Fruit fly (Drosophila melanogaster): Measurements from ENCODE around the gene CG34266.
A peak's percentile ranks its signal among the peaks of the same experiment; 100 is the strongest.

CG34266 gene

dm6 chr3L:4698496-4698895, 20.9 kb downstream of the CG34266 start:
- TF ChIP-seq CG34367 (tag; optimal IDR thresholded peaks at IDR 0.05) (no peak), CG32121 (GFP tag; IDR thresholded peaks at IDR 0.05) (no peak)

dm6 chr3L:4700091-4700490, 22.5 kb downstream of the CG34266 start:
- no peak for TF ChIP-seq Snoo (tag; optimal IDR thresholded peaks at IDR 0.05)
- TF ChIP-seq CG8301 (tag; optimal IDR thresholded peaks at IDR 0.05): peak; percentile 10
- peak; percentile 54; the same call in 1 of the 2 replicates for TF ChIP-seq rn (GFP tag; IDR thresholded peaks at IDR 0.05)
- peak; percentile 28; the same call in 1 of the 2 replicates for TF ChIP-seq CG12605 (GFP tag; IDR thresholded peaks at IDR 0.05)
- TF ChIP-seq CG9948 (tag; optimal IDR thresholded peaks at IDR 0.05): no peak
- TF ChIP-seq CG4496 (GFP tag; IDR thresholded peaks at IDR 0.05): peak; percentile 71
- TF ChIP-seq Ets98B (GFP tag; IDR thresholded peaks at IDR 0.05): peak; percentile 74
- peak; percentile 85 for TF ChIP-seq CG32121 (GFP tag; IDR thresholded peaks at IDR 0.05)
- 0 out of 3 replicates have a peak, but pooled peaks have one; percentile 31 for TF ChIP-seq fd96Ca (GFP tag; IDR thresholded peaks at IDR 0.05)
- no peak for TF ChIP-seq CG13204 (GFP tag; optimal IDR thresholded peaks at IDR 0.05)
- TF ChIP-seq CG14655 (GFP tag; optimal IDR thresholded peaks at IDR 0.05): peak; percentile 20
- TF ChIP-seq Pif1A (GFP tag; optimal IDR thresholded peaks at IDR 0.05): no peak

dm6 chr3L:4702003-4702402, 24.4 kb downstream of the CG34266 start:
- TF ChIP-seq Snoo (tag; optimal IDR thresholded peaks at IDR 0.05) (no peak), Ets98B (GFP tag; IDR thresholded peaks at IDR 0.05) (no peak), CG9948 (tag; optimal IDR thresholded peaks at IDR 0.05) (peak; percentile 14), CG15710 (tag; optimal IDR thresholded peaks at IDR 0.05) (peak; percentile 43), fd96Ca (GFP tag; IDR thresholded peaks at IDR 0.05) (no peak), CG8159 (tag; optimal IDR thresholded peaks at IDR 0.05) (peak; percentile 44), CG14655 (GFP tag; optimal IDR thresholded peaks at IDR 0.05) (no peak), gl (tag; optimal IDR thresholded peaks at IDR 0.05) (no peak), rn (GFP tag; IDR thresholded peaks at IDR 0.05) (no peak), CG10348 (GFP tag; IDR thresholded peaks at IDR 0.05) (no peak), Pif1A (GFP tag; optimal IDR thresholded peaks at IDR 0.05) (peak; percentile 25), CG4496 (GFP tag; IDR thresholded peaks at IDR 0.05) (no peak), CG12605 (GFP tag; IDR thresholded peaks at IDR 0.05) (no peak), CG13204 (GFP tag; optimal IDR thresholded peaks at IDR 0.05) (no peak), EcR (GFP tag; optimal IDR thresholded peaks at IDR 0.05) (no peak), D1 (tag; optimal IDR thresholded peaks at IDR 0.05) (no peak), CG17806 (tag; optimal IDR thresholded peaks at IDR 0.05) (no peak), CG34367 (tag; optimal IDR thresholded peaks at IDR 0.05) (no peak), CG8301 (tag; optimal IDR thresholded peaks at IDR 0.05) (no peak), CG32121 (GFP tag; IDR thresholded peaks at IDR 0.05) (no peak), Pif1B (GFP tag; optimal IDR thresholded peaks at IDR 0.05) (no peak)

- peak; percentile 66 for TF ChIP-seq CG32121 (GFP tag; IDR thresholded peaks at IDR 0.05)
- TF ChIP-seq CG8159 (tag; optimal IDR thresholded peaks at IDR 0.05): peak; percentile 9
- peak; percentile 60 for TF ChIP-seq Pif1A (GFP tag; optimal IDR thresholded peaks at IDR 0.05)
- peak; percentile 94 for TF ChIP-seq CG8301 (tag; optimal IDR thresholded peaks at IDR 0.05)
- TF ChIP-seq CG12605 (GFP tag; IDR thresholded peaks at IDR 0.05): peak; percentile 82
- no peak for TF ChIP-seq Snoo (tag; optimal IDR thresholded peaks at IDR 0.05)
- TF ChIP-seq CG34367 (tag; optimal IDR thresholded peaks at IDR 0.05): peak; percentile 44
- TF ChIP-seq D1 (tag; optimal IDR thresholded peaks at IDR 0.05): no peak
- TF ChIP-seq CG14655 (GFP tag; optimal IDR thresholded peaks at IDR 0.05): peak; percentile 93
- TF ChIP-seq gl (tag; optimal IDR thresholded peaks at IDR 0.05): no peak
- TF ChIP-seq CG17806 (tag; optimal IDR thresholded peaks at IDR 0.05): peak; percentile 62
- TF ChIP-seq CG4496 (GFP tag; IDR thresholded peaks at IDR 0.05): peak; percentile 92
- TF ChIP-seq EcR (GFP tag; optimal IDR thresholded peaks at IDR 0.05): no peak
- no peak for TF ChIP-seq CG13204 (GFP tag; optimal IDR thresholded peaks at IDR 0.05)
- peak; percentile 87 for TF ChIP-seq fd96Ca (GFP tag; IDR thresholded peaks at IDR 0.05)
- peak; percentile 42 for TF ChIP-seq CG15710 (tag; optimal IDR thresholded peaks at IDR 0.05)
- TF ChIP-seq rn (GFP tag; IDR thresholded peaks at IDR 0.05): peak; percentile 79
- TF ChIP-seq Pif1B (GFP tag; optimal IDR thresholded peaks at IDR 0.05): peak; percentile 54
- TF ChIP-seq CG9948 (tag; optimal IDR thresholded peaks at IDR 0.05): peak; percentile 76
- peak; percentile 60; the same call in 1 of the 2 replicates for TF ChIP-seq CG10348 (GFP tag; IDR thresholded peaks at IDR 0.05)
- peak; percentile 85 for TF ChIP-seq Ets98B (GFP tag; IDR thresholded peaks at IDR 0.05)
Observed at dm6 chr3L:4707831-4708230, 30.2 kb downstream of the CG34266 start.

- TF ChIP-seq Pif1A (GFP tag; optimal IDR thresholded peaks at IDR 0.05) (no peak), Pif1B (GFP tag; optimal IDR thresholded peaks at IDR 0.05) (no peak), CG13204 (GFP tag; optimal IDR thresholded peaks at IDR 0.05) (no peak), CG14655 (GFP tag; optimal IDR thresholded peaks at IDR 0.05) (peak; percentile 62), CG8301 (tag; optimal IDR thresholded peaks at IDR 0.05) (peak; percentile 59), gl (tag; optimal IDR thresholded peaks at IDR 0.05) (no peak), Snoo (tag; optimal IDR thresholded peaks at IDR 0.05) (no peak), CG8159 (tag; optimal IDR thresholded peaks at IDR 0.05) (no peak), fd96Ca (GFP tag; IDR thresholded peaks at IDR 0.05) (0 out of 3 replicates have a peak, but pooled peaks have one; percentile 23), CG32121 (GFP tag; IDR thresholded peaks at IDR 0.05) (no peak), D1 (tag; optimal IDR thresholded peaks at IDR 0.05) (no peak)
Observed at dm6 chr3L:4708536-4708935, 30.9 kb downstream of the CG34266 start.

dm6 chr3L:4709790-4710189, 32.2 kb downstream of the CG34266 start, which contains the start of gene CG13712:
CG13712 (minus strand) TSS chr3L:4709890.
- no peak for TF ChIP-seq Ets98B (GFP tag; IDR thresholded peaks at IDR 0.05)
- TF ChIP-seq EcR (GFP tag; optimal IDR thresholded peaks at IDR 0.05): no peak
- no peak for TF ChIP-seq fd96Ca (GFP tag; IDR thresholded peaks at IDR 0.05)
- TF ChIP-seq CG10348 (GFP tag; IDR thresholded peaks at IDR 0.05): no peak
- TF ChIP-seq D1 (tag; optimal IDR thresholded peaks at IDR 0.05): no peak
- TF ChIP-seq Pif1B (GFP tag; optimal IDR thresholded peaks at IDR 0.05): no peak
